Worm (Caenorhabditis elegans) whole organism, late embryonic: Measurements from ENCODE around the gene AH9.1.

ENCODE experiments used
- C08G9.2 ChIP-seq: sonication (generic microtip); optimal IDR thresholded peaks from 2 replicates; lab custom pipeline; 2016; ENCODE audit warnings: mild to moderate bottlenecking, missing genetic modification characterization, moderate library complexity, missing compliant biosample characterization
- C38D4.7 ChIP-seq: fragments of 200-800 bp; sonication (Bioruptor generic); optimal IDR thresholded peaks from 2 replicates; lab custom pipeline; 2018; ENCODE audit warnings: mild to moderate bottlenecking, missing genetic modification characterization, moderate library complexity, missing compliant biosample characterization
- K09A11.1 ChIP-seq: sonication (generic microtip); optimal IDR thresholded peaks from 2 replicates; lab custom pipeline; 2017; ENCODE audit warnings: antibody characterized with exemption, mild to moderate bottlenecking, missing genetic modification characterization, missing compliant biosample characterization; ENCODE audit not compliant: insufficient read depth
- Y22D7AL.16 ChIP-seq: sonication (generic microtip); optimal IDR thresholded peaks from 2 replicates; lab custom pipeline; 2016; ENCODE audit warnings: missing genetic modification characterization, missing compliant biosample characterization
- ama-1 ChIP-seq: fragments of 150-350 bp; optimal IDR thresholded peaks from 2 replicates; lab custom pipeline; 2014
- ceh-14 ChIP-seq: sonication (generic microtip); optimal IDR thresholded peaks from 2 replicates; lab custom pipeline; 2016; ENCODE audit warnings: missing genotype, missing genetic modification characterization, missing compliant biosample characterization
- ceh-18 ChIP-seq: sonication (generic microtip); optimal IDR thresholded peaks from 2 replicates; lab custom pipeline; 2016; ENCODE audit warnings: missing genetic modification characterization, missing compliant biosample characterization
- ceh-19 ChIP-seq: fragments of 200-800 bp; sonication (Bioruptor generic); optimal IDR thresholded peaks from 2 replicates; lab custom pipeline; 2018; ENCODE audit warnings: mild to moderate bottlenecking, missing genetic modification characterization, missing compliant biosample characterization
- ceh-22 ChIP-seq: sonication (generic microtip); optimal IDR thresholded peaks from 2 replicates; lab custom pipeline; 2017; ENCODE audit warnings: missing biosample characterization, missing genetic modification characterization
- ceh-31 ChIP-seq: sonication (generic microtip); optimal IDR thresholded peaks from 2 replicates; lab custom pipeline; 2016; ENCODE audit warnings: missing genetic modification characterization, missing compliant biosample characterization
- ceh-45 ChIP-seq: fragments of 200-800 bp; sonication (Bioruptor generic); IDR thresholded peaks from 2 replicates; pipeline ENCODE4 v1.3.6; 2022; ENCODE audit warnings: missing genetic modification reagents, missing genetic modification characterization, missing compliant biosample characterization
- ceh-48 ChIP-seq: sonication (generic microtip); optimal IDR thresholded peaks from 2 replicates; lab custom pipeline; 2016; ENCODE audit warnings: missing genetic modification characterization, inconsistent platforms, missing compliant biosample characterization
- ceh-6 ChIP-seq: fragments of 200-800 bp; sonication (Bioruptor generic); optimal IDR thresholded peaks from 2 replicates; lab custom pipeline; 2018; ENCODE audit warnings: mild to moderate bottlenecking, missing genetic modification characterization, missing compliant biosample characterization
- dve-1 ChIP-seq: sonication (generic microtip); optimal IDR thresholded peaks from 2 replicates; lab custom pipeline; 2017; ENCODE audit warnings: antibody characterized with exemption, mild to moderate bottlenecking, missing genetic modification characterization, missing compliant biosample characterization
- elt-2 ChIP-seq: sonication (generic microtip); optimal IDR thresholded peaks from 2 replicates; lab custom pipeline; 2016; ENCODE audit warnings: missing genetic modification reagents, missing genetic modification characterization, missing compliant biosample characterization
- fkh-10 ChIP-seq: fragments of 150-350 bp; optimal IDR thresholded peaks from 2 replicates; lab custom pipeline; 2014; ENCODE audit warnings: missing biosample characterization, missing genetic modification reagents, missing genetic modification characterization
- hlh-13 ChIP-seq: fragments of 200-800 bp; sonication (Bioruptor generic); optimal IDR thresholded peaks from 2 replicates; lab custom pipeline; 2018; ENCODE audit warnings: mild to moderate bottlenecking, missing genetic modification characterization, missing compliant biosample characterization
- hlh-15 ChIP-seq: sonication (generic microtip); optimal IDR thresholded peaks from 2 replicates; lab custom pipeline; 2016; ENCODE audit warnings: missing genetic modification characterization, missing compliant biosample characterization
- hlh-30 ChIP-seq: sonication (generic microtip); optimal IDR thresholded peaks from 2 replicates; lab custom pipeline; 2017; ENCODE audit warnings: antibody characterized with exemption, missing genetic modification characterization, missing compliant biosample characterization; ENCODE audit not compliant: insufficient read depth
- lim-6 ChIP-seq: sonication (generic microtip); optimal IDR thresholded peaks from 2 replicates; lab custom pipeline; 2016; ENCODE audit warnings: missing genetic modification characterization, missing compliant biosample characterization
- madf-2 ChIP-seq: sonication (generic microtip); optimal IDR thresholded peaks from 2 replicates; lab custom pipeline; 2017; ENCODE audit warnings: missing genetic modification characterization, missing compliant biosample characterization
- mec-3 ChIP-seq: sonication (generic microtip); optimal IDR thresholded peaks from 2 replicates; lab custom pipeline; 2016; ENCODE audit warnings: borderline replicate concordance, missing genetic modification characterization, missing compliant biosample characterization
- nfya-1 ChIP-seq: sonication (generic microtip); optimal IDR thresholded peaks from 2 replicates; lab custom pipeline; 2017; ENCODE audit warnings: missing genetic modification characterization, mild to moderate bottlenecking, missing compliant biosample characterization, antibody characterized with exemption, moderate library complexity
- nhr-232 ChIP-seq: sonication (generic microtip); optimal IDR thresholded peaks from 2 replicates; lab custom pipeline; 2016; ENCODE audit warnings: missing genetic modification characterization, missing compliant biosample characterization
- pat-9 ChIP-seq: fragments of 200-800 bp; sonication (Bioruptor generic); optimal IDR thresholded peaks from 2 replicates; lab custom pipeline; 2018; ENCODE audit warnings: mild to moderate bottlenecking, missing genetic modification characterization, moderate library complexity, missing compliant biosample characterization
- sdc-2 ChIP-seq: sonication (generic microtip); optimal IDR thresholded peaks from 2 replicates; lab custom pipeline; 2016; ENCODE audit warnings: missing genotype, missing genetic modification characterization, missing compliant biosample characterization
- sox-2 ChIP-seq: fragments of 200-800 bp; sonication (Bioruptor generic); IDR thresholded peaks from 2 replicates; pipeline ENCODE4 v1.3.6; 2022; ENCODE audit warnings: missing genetic modification reagents, missing genetic modification characterization, missing compliant biosample characterization
- syd-9 ChIP-seq: sonication (generic microtip); optimal IDR thresholded peaks from 2 replicates; lab custom pipeline; 2016; ENCODE audit warnings: mild to moderate bottlenecking, missing genetic modification characterization, moderate library complexity, missing compliant biosample characterization

Gene AH9.1

ce11 chrX:2204963-2205362 lies 41.8 kb downstream of the AH9.1 start, which contains the start of gene T24C12.4:
TSS of gene T24C12.4 (minus strand) at chrX:2205063.
- no peak for TF ChIP-seq madf-2
- no peak for TF ChIP-seq ceh-45 (GFP tag; lab: Robert Waterston, UW)
- no peak for TF ChIP-seq C38D4.7 (GFP tag; lab: Kevin White, UChicago)
- TF ChIP-seq elt-2 (tag; lab: Kevin White, UChicago): no peak
- no peak for TF ChIP-seq ceh-31 (tag; lab: Kevin White, UChicago)
- TF ChIP-seq Y22D7AL.16 (tag; lab: Kevin White, UChicago): no peak
- TF ChIP-seq fkh-10 (GFP tag; lab: Kevin White, UChicago): no peak
- TF ChIP-seq dve-1: no peak
- no peak for TF ChIP-seq mec-3 (tag; lab: Kevin White, UChicago)
- TF ChIP-seq hlh-13 (GFP tag; lab: Kevin White, UChicago): no peak
- TF ChIP-seq sdc-2: no peak
- TF ChIP-seq, all 69 proteins: peak for 0

- TF ChIP-seq ceh-6 (no peak), nhr-232 (tag; lab: Kevin White, UChicago) (no peak), ceh-19 (GFP tag; lab: Kevin White, UChicago) (no peak), elt-2 (tag; lab: Kevin White, UChicago) (peak; percentile 97), sox-2 (GFP tag; lab: Robert Waterston, UW) (no peak), ceh-48 (no peak)
Observed at ce11 chrX:2203760-2204159, 43.0 kb downstream of the AH9.1 start, which contains the start of gene T24C12.3. TSS of gene T24C12.3 (minus strand) at chrX:2203893.

- TF ChIP-seq pat-9 (tag; lab: Kevin White, UChicago) (no peak), lim-6 (no peak), K09A11.1 (no peak), ama-1 (lab: Kevin White, UChicago) (no peak), hlh-15 (tag; lab: Kevin White, UChicago) (no peak), C08G9.2 (tag; lab: Kevin White, UChicago) (no peak), hlh-30 (tag; lab: Kevin White, UChicago) (no peak), syd-9 (tag; lab: Kevin White, UChicago) (no peak), nfya-1 (tag; lab: Kevin White, UChicago) (no peak), ceh-18 (tag; lab: Kevin White, UChicago) (no peak), ceh-14 (tag; lab: Kevin White, UChicago) (no peak)
Observed at ce11 chrX:2199140-2199539, 47.7 kb downstream of the AH9.1 start, which contains the start of gene T24C12.1. TSS of gene T24C12.1 (plus strand) at chrX:2199440.

ce11 chrX:2197444-2197843 lies 49.4 kb downstream of the AH9.1 start:
- TF ChIP-seq ceh-22 (tag; lab: Kevin White, UChicago) (no peak), hlh-30 (tag; lab: Kevin White, UChicago) (no peak), hlh-13 (GFP tag; lab: Kevin White, UChicago) (no peak)
- TF ChIP-seq, all 69 proteins: peak for 0
